Worm (Caenorhabditis elegans) whole organism, young adult: ENCODE data around the gene F52H3.6.
A peak's percentile ranks its signal among the peaks of the same experiment; 100 is the strongest.
"Not testable (repeated sequence)": the region's sequence is repeated elsewhere in the genome, so short reads cannot be mapped to it uniquely, and the experiment has no call there.

Source experiments
- C06A6.2 ChIP-seq: fragments of 200-800 bp; sonication (Bioruptor generic); conservative IDR thresholded peaks from 2 replicates; pipeline ENCODE4 v1.3.6; 2022; ENCODE audit warnings: missing genetic modification characterization, missing compliant biosample characterization
- D2030.7 ChIP-seq: fragments of 200-800 bp; sonication (Bioruptor generic); IDR thresholded peaks from 2 replicates; pipeline ENCODE4 v1.3.6; 2022; ENCODE audit warnings: missing genetic modification reagents, missing genetic modification characterization, missing compliant biosample characterization
- F33H1.4 ChIP-seq: fragments of 200-800 bp; sonication (Bioruptor generic); IDR thresholded peaks from 2 replicates; pipeline ENCODE4 v1.3.6; 2022; ENCODE audit warnings: missing genetic modification reagents, missing genetic modification characterization, missing compliant biosample characterization
- F52B5.7 ChIP-seq: sonication (generic microtip); optimal IDR thresholded peaks from 2 replicates; lab custom pipeline; 2016; ENCODE audit warnings: mild to moderate bottlenecking, missing genetic modification characterization, missing compliant biosample characterization
- K11D2.4 ChIP-seq: fragments of 200-800 bp; sonication (Bioruptor generic); IDR thresholded peaks from 2 replicates; pipeline ENCODE4 v1.3.6; 2022; ENCODE audit warnings: missing genetic modification reagents, missing genetic modification characterization, missing compliant biosample characterization
- K12H6.12 ChIP-seq: fragments of 200-800 bp; sonication (Bioruptor generic); optimal IDR thresholded peaks from 2 replicates; lab custom pipeline; 2018; ENCODE audit warnings: mild to moderate bottlenecking, missing genetic modification characterization, missing compliant biosample characterization
- T07F8.4 ChIP-seq: sonication (generic microtip); optimal IDR thresholded peaks from 2 replicates; lab custom pipeline; 2016; ENCODE audit warnings: mild to moderate bottlenecking, missing genetic modification characterization, moderate library complexity, missing compliant biosample characterization
- Y53F4B.3 ChIP-seq: fragments of 200-800 bp; sonication (Bioruptor generic); IDR thresholded peaks from 2 replicates; pipeline ENCODE4 v1.3.6; 2022; ENCODE audit warnings: missing genetic modification reagents, missing genetic modification characterization, missing compliant biosample characterization
- Y53G8AR.9 ChIP-seq: fragments of 200-800 bp; sonication (Bioruptor generic); conservative IDR thresholded peaks from 2 replicates; pipeline ENCODE4 v1.3.6; 2022; ENCODE audit warnings: missing genetic modification reagents, missing genetic modification characterization, missing compliant biosample characterization
- Y56A3A.18 ChIP-seq: fragments of 200-800 bp; sonication (Bioruptor generic); IDR thresholded peaks from 2 replicates; pipeline ENCODE4 v1.3.6; 2022; ENCODE audit warnings: missing genetic modification reagents, missing genetic modification characterization, missing compliant biosample characterization
- aptf-2 ChIP-seq: fragments of 200-800 bp; sonication (Bioruptor generic); conservative IDR thresholded peaks from 2 replicates; pipeline ENCODE4 v1.3.6; 2022; ENCODE audit warnings: missing genetic modification reagents, missing genetic modification characterization, missing compliant biosample characterization
- attf-3 ChIP-seq: fragments of 200-800 bp; sonication (Bioruptor generic); conservative IDR thresholded peaks from 2 replicates; pipeline ENCODE4 v1.3.6; 2022; ENCODE audit warnings: missing genetic modification reagents, missing genetic modification characterization, missing compliant biosample characterization
- attf-5 ChIP-seq: fragments of 200-800 bp; sonication (Bioruptor generic); optimal IDR thresholded peaks from 2 replicates; lab custom pipeline; 2018; ENCODE audit warnings: mild to moderate bottlenecking, missing genetic modification characterization, missing compliant biosample characterization
- attf-6 ChIP-seq: fragments of 200-800 bp; sonication (Bioruptor generic); IDR thresholded peaks from 2 replicates; pipeline ENCODE4 v1.3.6; 2022; ENCODE audit warnings: missing genetic modification reagents, missing genetic modification characterization, missing compliant biosample characterization
- bed-2 ChIP-seq: fragments of 200-800 bp; sonication (Bioruptor generic); IDR thresholded peaks from 2 replicates; pipeline ENCODE4 v1.3.6; 2022; ENCODE audit warnings: missing genetic modification reagents, missing genetic modification characterization, missing compliant biosample characterization
- ceh-40 ChIP-seq: fragments of 200-800 bp; sonication (Bioruptor generic); IDR thresholded peaks from 2 replicates; pipeline ENCODE4 v1.3.6; 2022; ENCODE audit warnings: missing genetic modification characterization, missing compliant biosample characterization
- chd-7 ChIP-seq: sonication (generic microtip); optimal IDR thresholded peaks from 2 replicates; lab custom pipeline; 2016; ENCODE audit warnings: mild to moderate bottlenecking, missing genetic modification characterization, moderate library complexity, missing compliant biosample characterization
- dox-1 ChIP-seq: fragments of 200-800 bp; sonication (Bioruptor generic); IDR thresholded peaks from 2 replicates; pipeline ENCODE4 v1.3.6; 2022; ENCODE audit warnings: missing genetic modification reagents, missing genetic modification characterization, missing compliant biosample characterization
- egl-18 ChIP-seq: fragments of 200-800 bp; sonication (Bioruptor generic); IDR thresholded peaks from 2 replicates; pipeline ENCODE4 v1.3.6; 2022; ENCODE audit warnings: missing genetic modification reagents, missing genetic modification characterization, missing compliant biosample characterization
- egl-44 ChIP-seq: fragments of 200-800 bp; sonication (Bioruptor generic); IDR thresholded peaks from 2 replicates; pipeline ENCODE4 v1.3.6; 2022; ENCODE audit warnings: missing genetic modification reagents, missing genetic modification characterization, missing compliant biosample characterization
- egrh-3 ChIP-seq: fragments of 200-800 bp; sonication (Bioruptor generic); IDR thresholded peaks from 2 replicates; pipeline ENCODE4 v1.3.6; 2022; ENCODE audit warnings: missing genetic modification reagents, missing genetic modification characterization, missing compliant biosample characterization
- ekl-4 ChIP-seq: fragments of 200-800 bp; sonication (Bioruptor generic); IDR thresholded peaks from 2 replicates; pipeline ENCODE4 v1.3.6; 2022; ENCODE audit warnings: missing genetic modification reagents, missing genetic modification characterization, missing compliant biosample characterization
- let-526 ChIP-seq: fragments of 200-800 bp; sonication (Bioruptor generic); IDR thresholded peaks from 2 replicates; pipeline ENCODE4 v1.3.6; 2022; ENCODE audit warnings: missing genetic modification reagents, missing genetic modification characterization, missing compliant biosample characterization
- let-607 ChIP-seq, 2 experiments: fragments of 200-800 bp in 1 of 2; sonication (Bioruptor generic) in 1 of 2; sonication (generic microtip) in 1 of 2; optimal IDR thresholded peaks; 2 replicates each; lab custom pipeline; 2016 to 2018; ENCODE audit warnings: mild to moderate bottlenecking in 2 of 2, missing compliant biosample characterization in 2 of 2, missing genetic modification characterization in 2 of 2, moderate library complexity in 2 of 2, missing genotype in 1 of 2
- lin-26 ChIP-seq: fragments of 200-800 bp; sonication (Bioruptor generic); IDR thresholded peaks from 2 replicates; pipeline ENCODE4 v1.3.6; 2022; ENCODE audit warnings: missing genetic modification reagents, missing genetic modification characterization, missing compliant biosample characterization
- lin-40 ChIP-seq: sonication (generic microtip); optimal IDR thresholded peaks from 2 replicates; lab custom pipeline; 2016; ENCODE audit warnings: missing genetic modification characterization, mild to moderate bottlenecking, missing compliant biosample characterization, missing genotype, missing genetic modification reagents
- lin-54 ChIP-seq: fragments of 200-800 bp; sonication (Bioruptor generic); optimal IDR thresholded peaks from 2 replicates; lab custom pipeline; 2018; ENCODE audit warnings: mild to moderate bottlenecking, missing genetic modification characterization, missing compliant biosample characterization
- nfyb-1 ChIP-seq: fragments of 200-800 bp; sonication (Bioruptor generic); IDR thresholded peaks from 2 replicates; pipeline ENCODE4 v1.3.6; 2022; ENCODE audit warnings: missing genetic modification reagents, missing genetic modification characterization, missing compliant biosample characterization
- nhr-80 ChIP-seq: sonication (generic microtip); optimal IDR thresholded peaks from 2 replicates; lab custom pipeline; 2016; ENCODE audit warnings: missing genetic modification characterization, missing compliant biosample characterization
- rcor-1 ChIP-seq: fragments of 200-800 bp; sonication (Bioruptor generic); IDR thresholded peaks from 2 replicates; pipeline ENCODE4 v1.3.6; 2022; ENCODE audit warnings: missing genetic modification reagents, missing genetic modification characterization, missing compliant biosample characterization
- sea-2 ChIP-seq: fragments of 200-800 bp; sonication (Bioruptor generic); IDR thresholded peaks from 2 replicates; pipeline ENCODE4 v1.3.6; 2022; ENCODE audit warnings: missing genetic modification characterization, missing compliant biosample characterization
- snpc-4 ChIP-seq, 5 experiments: fragments of 150-350 bp in 1 of 5; sonication (generic microtip) in 4 of 5; optimal IDR thresholded peaks; 2 replicates each; lab custom pipeline; 2014 to 2018; ENCODE audit warnings: missing genetic modification characterization in 5 of 5, missing biosample characterization in 3 of 5, antibody characterized with exemption in 2 of 5, mild to moderate bottlenecking in 2 of 5, missing compliant biosample characterization in 2 of 5, missing genotype in 2 of 5, moderate library complexity in 2 of 5, missing genetic modification reagents in 1 of 5
- somi-1 ChIP-seq: fragments of 200-800 bp; sonication (Bioruptor generic); optimal IDR thresholded peaks from 2 replicates; lab custom pipeline; 2018; ENCODE audit warnings: mild to moderate bottlenecking, missing genetic modification characterization, missing compliant biosample characterization
- tbp1 ChIP-seq: fragments of 200-800 bp; sonication (Bioruptor generic); optimal IDR thresholded peaks from 2 replicates; lab custom pipeline; 2018; ENCODE audit warnings: mild to moderate bottlenecking, missing genetic modification characterization, missing compliant biosample characterization
- tlf-1 ChIP-seq: fragments of 200-800 bp; sonication (Bioruptor generic); optimal IDR thresholded peaks from 2 replicates; lab custom pipeline; 2018; ENCODE audit warnings: mild to moderate bottlenecking, missing genetic modification characterization, missing compliant biosample characterization
- xnd-1 ChIP-seq: sonication (generic microtip); optimal IDR thresholded peaks from 2 replicates; lab custom pipeline; 2016; ENCODE audit warnings: missing genotype, missing genetic modification reagents, missing genetic modification characterization, missing compliant biosample characterization
- ztf-18 ChIP-seq: sonication (generic microtip); optimal IDR thresholded peaks from 2 replicates; lab custom pipeline; 2016; ENCODE audit warnings: missing genotype, mild to moderate bottlenecking, missing genetic modification characterization, missing compliant biosample characterization
- ztf-25 ChIP-seq: fragments of 200-800 bp; sonication (Bioruptor generic); IDR thresholded peaks from 2 replicates; pipeline ENCODE4 v1.3.6; 2022; ENCODE audit warnings: missing genetic modification reagents, missing genetic modification characterization, missing compliant biosample characterization
- ztf-26 ChIP-seq: sonication (generic microtip); optimal IDR thresholded peaks from 2 replicates; lab custom pipeline; 2017; ENCODE audit warnings: missing genetic modification characterization, missing compliant biosample characterization

Gene F52H3.6

DNA sequence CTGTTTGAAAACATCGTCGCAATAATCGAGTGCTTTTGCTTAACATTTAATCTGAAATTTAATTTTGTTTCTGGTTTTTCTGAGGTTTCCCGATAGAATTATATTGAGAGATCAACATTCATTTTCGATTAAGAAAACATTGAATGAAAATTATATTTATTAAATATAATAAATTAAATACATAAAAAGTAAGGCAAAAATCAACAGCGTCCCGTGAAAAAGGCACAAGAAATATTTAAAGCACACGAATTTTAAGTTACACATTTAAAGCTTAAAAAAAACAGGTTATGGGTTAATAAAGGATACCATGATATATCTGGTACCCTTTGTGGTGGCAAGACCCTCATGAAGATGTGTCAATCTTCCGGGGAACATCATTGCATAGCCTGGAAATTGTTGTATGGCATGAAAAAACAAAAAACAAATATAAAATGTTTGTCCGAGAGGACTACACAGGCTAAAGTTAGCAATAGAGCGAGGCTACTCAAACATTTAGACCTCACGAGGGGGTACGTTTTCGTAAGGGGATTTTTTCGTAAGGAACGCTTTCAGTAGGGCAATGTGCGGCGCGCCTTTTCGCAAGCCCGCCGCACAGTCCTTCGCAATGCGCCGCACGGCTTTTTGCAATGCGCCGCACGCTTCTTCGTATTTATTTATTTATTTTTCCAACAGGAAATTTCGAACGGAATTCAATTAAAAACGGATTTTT, 5.1 kb upstream of the F52H3.6 start, which contains the start of gene mtcu-2 (continued):
- not testable (repeated sequence) for TF ChIP-seq snpc-4 (GFP tag; optimal IDR thresholded peaks at IDR 0.05; lab: Kevin White, UChicago)
- TF ChIP-seq snpc-4 (tag; optimal IDR thresholded peaks at IDR 0.05; lab: Kevin White, UChicago) (peak in 3 of 4 experiments; percentile 28 to 58 (median 32)), T07F8.4 (tag; lab: Kevin White, UChicago) (peak; percentile 37), lin-26 (peak; percentile 91), K12H6.12 (tag; lab: Kevin White, UChicago) (peak; percentile 61), C06A6.2 (GFP tag; lab: Robert Waterston, UW) (peak; percentile 100), tlf-1 (peak; percentile 49), bed-2 (GFP tag; lab: Robert Waterston, UW) (peak; percentile 99), ztf-26 (peak; percentile 65), somi-1 (GFP tag; lab: Kevin White, UChicago) (peak; percentile 36), sea-2 (GFP tag; lab: Robert Waterston, UW) (peak; percentile 95), egl-18 (peak; percentile 96), attf-6 (GFP tag; lab: Robert Waterston, UW) (peak; percentile 88), lin-40 (tag; lab: Kevin White, UChicago) (peak; percentile 73), lin-54 (GFP tag; lab: Kevin White, UChicago) (peak; percentile 84), ceh-40 (peak; percentile 73; the same call in 1 of the 2 replicates), nhr-80 (tag; lab: Kevin White, UChicago) (peak; percentile 46), ztf-18 (tag; lab: Kevin White, UChicago) (peak; percentile 38), let-607 (tag; optimal IDR thresholded peaks at IDR 0.05; lab: Kevin White, UChicago) (peak; percentile 50 to 54), Y53F4B.3 (GFP tag; lab: Robert Waterston, UW) (peak; percentile 92), dox-1 (GFP tag; lab: Robert Waterston, UW) (peak; percentile 100), egl-44 (GFP tag; lab: Robert Waterston, UW) (peak; percentile 98), K11D2.4 (GFP tag; lab: Robert Waterston, UW) (peak; percentile 98), chd-7 (tag; lab: Kevin White, UChicago) (peak; percentile 34), F33H1.4 (GFP tag; lab: Robert Waterston, UW) (peak; percentile 88), Y53G8AR.9 (peak; percentile 96), egrh-3 (GFP tag; lab: Robert Waterston, UW) (peak; percentile 90), attf-3 (GFP tag; lab: Robert Waterston, UW) (peak; percentile 90), Y56A3A.18 (GFP tag; lab: Robert Waterston, UW) (peak; percentile 96), ztf-25 (GFP tag; lab: Robert Waterston, UW) (peak; percentile 100), tbp1 (GFP tag; lab: Kevin White, UChicago) (peak; percentile 60), ekl-4 (GFP tag; lab: Robert Waterston, UW) (peak; percentile 99), attf-5 (peak; percentile 94), nfyb-1 (peak; percentile 98), F52B5.7 (tag; lab: Kevin White, UChicago) (peak; percentile 28), rcor-1 (peak; percentile 98), xnd-1 (tag; lab: Kevin White, UChicago) (peak; percentile 16), let-526 (GFP tag; lab: Robert Waterston, UW) (peak; percentile 99), D2030.7 (GFP tag; lab: Robert Waterston, UW) (peak; percentile 99), aptf-2 (GFP tag; lab: Robert Waterston, UW) (peak; percentile 97)
